Fruit fly (Drosophila melanogaster): ENCODE data around the gene stet.

stet gene

DNA sequence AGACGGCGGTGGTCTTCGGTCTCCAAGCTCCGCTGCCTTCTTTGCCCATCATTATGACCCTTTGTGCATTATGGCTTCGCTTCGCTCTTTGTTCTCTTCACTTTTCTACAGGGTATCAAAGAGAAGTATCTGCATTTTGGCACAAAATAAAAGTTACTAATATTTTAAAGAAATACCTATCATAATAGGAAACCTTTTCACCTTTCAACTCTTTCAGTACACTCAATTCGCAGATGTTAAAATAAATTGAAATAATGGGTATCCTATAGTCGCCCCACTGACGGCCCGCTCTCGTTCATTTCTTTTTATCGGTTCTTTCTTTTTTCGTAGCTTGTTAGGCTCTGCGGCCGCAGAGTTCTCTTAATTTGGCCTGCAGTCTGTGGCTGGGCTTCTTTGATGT is 46.4 kb downstream of the stet start (continued):
- peak; percentile 95 for TF ChIP-seq Ets21C (GFP tag; optimal IDR thresholded peaks at IDR 0.05)
- peak; percentile 85 for TF ChIP-seq OdsH (GFP tag; optimal IDR thresholded peaks at IDR 0.05)
- no peak for TF ChIP-seq Hr38 (GFP tag; optimal IDR thresholded peaks at IDR 0.05)
- peak; percentile 59 for TF ChIP-seq fd59A (GFP tag; optimal IDR thresholded peaks at IDR 0.05)
- TF ChIP-seq CG31627 (GFP tag; optimal IDR thresholded peaks at IDR 0.05): peak; percentile 98
- TF ChIP-seq achi (GFP tag; optimal IDR thresholded peaks at IDR 0.05): peak; percentile 81
- TF ChIP-seq Hr4 (GFP tag; optimal IDR thresholded peaks at IDR 0.05): peak; percentile 37
- peak; percentile 72 for TF ChIP-seq CG10669 (GFP tag; optimal IDR thresholded peaks at IDR 0.05)
- TF ChIP-seq Eip93F (GFP tag; optimal IDR thresholded peaks at IDR 0.05): peak; percentile 97
- TF ChIP-seq Ets96B (tag; optimal IDR thresholded peaks at IDR 0.05): peak; percentile 71
- no peak for TF ChIP-seq CG6276 (GFP tag; optimal IDR thresholded peaks at IDR 0.05)
- peak; percentile 58 to 66 for TF ChIP-seq salr (GFP tag; optimal IDR thresholded peaks at IDR 0.05)
- peak; percentile 53; the same call in 2 of the 3 replicates for TF ChIP-seq eg (GFP tag; IDR thresholded peaks at IDR 0.05)
- no peak for TF ChIP-seq CG16779 (tag; optimal IDR thresholded peaks at IDR 0.05)
- TF ChIP-seq CG32006 (GFP tag; optimal IDR thresholded peaks at IDR 0.05): peak; percentile 58
- TF ChIP-seq Smox (GFP tag; optimal IDR thresholded peaks at IDR 0.05): peak; percentile 98
- peak; percentile 95 for TF ChIP-seq lz (GFP tag; optimal IDR thresholded peaks at IDR 0.05)
- peak; percentile 76 for TF ChIP-seq dsx (GFP tag; optimal IDR thresholded peaks at IDR 0.05; ENCODE audit: poor library complexity, severe bottlenecking)
- no peak for TF ChIP-seq CG9139 (GFP tag; optimal IDR thresholded peaks at IDR 0.05)
- TF ChIP-seq CG10631 (GFP tag; optimal IDR thresholded peaks at IDR 0.05): peak; percentile 82
- TF ChIP-seq Gug (GFP tag; IDR thresholded peaks at IDR 0.05): peak; percentile 69
- peak; percentile 31 for TF ChIP-seq CG4318 (GFP tag; optimal IDR thresholded peaks at IDR 0.05)

DNA sequence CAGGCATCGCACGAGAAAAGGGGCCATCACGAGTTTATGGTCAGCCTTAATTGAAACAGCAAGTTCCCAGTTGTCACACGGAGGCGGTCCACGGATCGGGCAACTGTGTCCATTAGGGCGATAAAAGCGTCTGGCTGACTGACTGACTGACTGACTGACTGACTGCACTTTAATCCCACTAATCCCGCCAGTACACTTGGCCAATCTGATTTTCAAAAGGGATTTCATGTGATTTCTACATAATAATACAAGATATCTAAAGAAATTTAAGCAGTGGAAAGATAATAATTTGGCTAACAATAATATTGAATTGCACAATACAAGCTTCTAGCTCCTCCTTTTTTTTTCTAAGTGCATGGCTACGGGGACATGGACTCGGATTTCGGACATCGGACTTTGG is 47.0 kb downstream of the stet start:
- TF ChIP-seq Eip93F (GFP tag; optimal IDR thresholded peaks at IDR 0.05) (no peak), CG10669 (GFP tag; optimal IDR thresholded peaks at IDR 0.05) (no peak), CG31627 (GFP tag; optimal IDR thresholded peaks at IDR 0.05) (peak; percentile 36), CG9139 (GFP tag; optimal IDR thresholded peaks at IDR 0.05) (no peak), CG11294 (GFP tag; IDR thresholded peaks at IDR 0.05) (no peak), Hr39 (GFP tag; optimal IDR thresholded peaks at IDR 0.05) (peak; percentile 38), OdsH (GFP tag; optimal IDR thresholded peaks at IDR 0.05) (no peak), CG7368 (GFP tag; optimal IDR thresholded peaks at IDR 0.05) (no peak), lz (GFP tag; optimal IDR thresholded peaks at IDR 0.05) (peak; percentile 22), CG32006 (GFP tag; optimal IDR thresholded peaks at IDR 0.05) (no peak), CG11902 (GFP tag; optimal IDR thresholded peaks at IDR 0.05) (peak; percentile 22), vri (GFP tag; optimal IDR thresholded peaks at IDR 0.05) (no peak), Ets96B (tag; optimal IDR thresholded peaks at IDR 0.05) (no peak), pdm3 (GFP tag; optimal IDR thresholded peaks at IDR 0.05) (peak; percentile 20), fd59A (GFP tag; optimal IDR thresholded peaks at IDR 0.05) (no peak), Gug (GFP tag; IDR thresholded peaks at IDR 0.05) (no peak), Eip78C (GFP tag) (peak; percentile 55), Sox15 (GFP tag; optimal IDR thresholded peaks at IDR 0.05) (no peak), CG6854 (GFP tag; optimal IDR thresholded peaks at IDR 0.05) (no peak), acj6 (GFP tag; optimal IDR thresholded peaks at IDR 0.05) (no peak), CG4318 (GFP tag; optimal IDR thresholded peaks at IDR 0.05) (no peak), Met (GFP tag; optimal IDR thresholded peaks at IDR 0.05) (peak; percentile 24), CG6163 (GFP tag; IDR thresholded peaks at IDR 0.05) (peak; percentile 41; the same call in 1 of the 3 replicates), Sox14 (GFP tag; optimal IDR thresholded peaks at IDR 0.05) (no peak), CG8632 (GFP tag; optimal IDR thresholded peaks at IDR 0.05) (no peak)

DNA sequence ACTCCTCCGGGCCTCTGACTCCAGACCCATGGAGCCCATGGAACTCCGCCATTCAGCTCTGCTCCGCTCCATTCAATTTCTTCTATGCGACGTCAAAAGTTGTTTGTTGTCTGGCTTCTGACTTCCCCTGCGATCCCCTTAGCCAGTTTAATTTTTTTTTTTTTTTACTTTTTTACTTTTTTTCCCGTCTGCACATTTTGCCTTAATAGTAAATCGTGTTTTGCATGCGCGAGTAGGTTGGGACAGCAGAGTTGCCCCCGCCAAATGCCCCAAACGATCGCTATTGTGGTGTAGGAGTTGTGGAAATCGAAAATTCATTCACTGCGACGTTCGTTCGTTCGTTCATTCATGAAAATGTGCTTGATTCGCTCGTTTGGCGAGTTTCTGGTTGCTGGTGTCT is 48.3 kb downstream of the stet start:
- no peak for TF ChIP-seq CG6808 (GFP tag; optimal IDR thresholded peaks at IDR 0.05)
- no peak for TF ChIP-seq CG4318 (GFP tag; optimal IDR thresholded peaks at IDR 0.05)
- peak; percentile 68; the same call in 2 of the 3 replicates for TF ChIP-seq CG8119 (GFP tag; IDR thresholded peaks at IDR 0.05)
- TF ChIP-seq CG32006 (GFP tag; optimal IDR thresholded peaks at IDR 0.05): peak; percentile 31
- peak; percentile 40 for TF ChIP-seq net (GFP tag; optimal IDR thresholded peaks at IDR 0.05)
- peak; percentile 36 for TF ChIP-seq Eip78C (GFP tag)
- peak in 1 of 2 experiments; percentile 3 for TF ChIP-seq salr (GFP tag; optimal IDR thresholded peaks at IDR 0.05)
- TF ChIP-seq cyc (GFP tag; optimal IDR thresholded peaks at IDR 0.05): no peak
- TF ChIP-seq ss (GFP tag; optimal IDR thresholded peaks at IDR 0.05): peak in 1 of 2 experiments; percentile 46
- TF ChIP-seq Lpt (GFP tag; optimal IDR thresholded peaks at IDR 0.05): peak; percentile 32
- peak; percentile 71 for TF ChIP-seq eg (GFP tag; IDR thresholded peaks at IDR 0.05)
- TF ChIP-seq Hr38 (GFP tag; optimal IDR thresholded peaks at IDR 0.05): no peak
